Worm (Caenorhabditis elegans) whole organism, midembryonic: ENCODE results near the gene C14C10.5.

ENCODE experiments used
- T22C8.4 ChIP-seq: fragments of 200-800 bp; sonication (Bioruptor generic); IDR thresholded peaks from 2 replicates; pipeline ENCODE4 v1.3.6; 2022; ENCODE audit warnings: missing genetic modification characterization, missing compliant biosample characterization
- cog-1 ChIP-seq: sonication (generic microtip); optimal IDR thresholded peaks from 2 replicates; lab custom pipeline; 2016; ENCODE audit warnings: missing genetic modification characterization, missing compliant biosample characterization
- flt-1 ChIP-seq: fragments of 200-800 bp; sonication (Bioruptor generic); IDR thresholded peaks from 2 replicates; pipeline ENCODE4 v1.3.6; 2022; ENCODE audit warnings: missing genetic modification characterization, missing compliant biosample characterization
- klf-2 ChIP-seq: fragments of 200-800 bp; sonication (Bioruptor generic); conservative IDR thresholded peaks from 2 replicates; pipeline ENCODE4 v1.3.6; 2022; ENCODE audit warnings: missing genetic modification reagents, missing genetic modification characterization, missing compliant biosample characterization
- med-1 ChIP-seq: sonication (generic microtip); optimal IDR thresholded peaks from 2 replicates; lab custom pipeline; 2017; ENCODE audit warnings: missing genetic modification characterization, mild to moderate bottlenecking, missing compliant biosample characterization, antibody characterized with exemption, missing genetic modification reagents; ENCODE audit not compliant: insufficient read depth
- ref-1 ChIP-seq: fragments of 200-800 bp; sonication (Bioruptor generic); conservative IDR thresholded peaks from 2 replicates; pipeline ENCODE4 v1.3.6; 2022; ENCODE audit warnings: missing genetic modification reagents, missing genetic modification characterization, missing compliant biosample characterization
- tab-1 ChIP-seq: fragments of 200-800 bp; sonication (Bioruptor generic); IDR thresholded peaks from 2 replicates; pipeline ENCODE4 v1.3.6; 2022; ENCODE audit warnings: missing genetic modification characterization, missing compliant biosample characterization
- ztf-23 ChIP-seq: fragments of 200-800 bp; sonication (Bioruptor generic); IDR thresholded peaks from 2 replicates; pipeline ENCODE4 v1.3.6; 2022; ENCODE audit warnings: missing genetic modification reagents, missing genetic modification characterization, missing compliant biosample characterization
- ztf-29 ChIP-seq: fragments of 200-800 bp; sonication (Bioruptor generic); IDR thresholded peaks from 2 replicates; pipeline ENCODE4 v1.3.6; 2022; ENCODE audit warnings: missing genetic modification reagents, missing genetic modification characterization, missing compliant biosample characterization

C14C10.5 gene

ce11 chrV:12563187-12563586 lies 36.8 kb upstream of the C14C10.5 start, which contains the start of gene mrps-5:
mrps-5 (plus strand) TSS chrV:12563487.
- TF ChIP-seq T22C8.4 (GFP tag; lab: Robert Waterston, UW) (no peak), med-1 (GFP tag; lab: Kevin White, UChicago) (no peak), cog-1 (tag; lab: Kevin White, UChicago) (no peak), ztf-29 (GFP tag; lab: Robert Waterston, UW) (no peak), ztf-23 (no peak), ref-1 (GFP tag; lab: Robert Waterston, UW) (no peak), klf-2 (GFP tag; lab: Robert Waterston, UW) (no peak)

ce11 chrV:12564902-12565301 lies 35.1 kb upstream of the C14C10.5 start:
- TF ChIP-seq ref-1 (GFP tag; lab: Robert Waterston, UW) (no peak), ztf-23 (no peak), klf-2 (GFP tag; lab: Robert Waterston, UW) (no peak), T22C8.4 (GFP tag; lab: Robert Waterston, UW) (no peak), med-1 (GFP tag; lab: Kevin White, UChicago) (no peak), cog-1 (tag; lab: Kevin White, UChicago) (no peak)

ce11 chrV:12567312-12567711 lies 32.7 kb upstream of the C14C10.5 start:
- no peak for TF ChIP-seq ref-1 (GFP tag; lab: Robert Waterston, UW)
- TF ChIP-seq klf-2 (GFP tag; lab: Robert Waterston, UW): no peak
- no peak for TF ChIP-seq med-1 (GFP tag; lab: Kevin White, UChicago)
- TF ChIP-seq ztf-23: no peak
- TF ChIP-seq flt-1: no peak
- no peak for TF ChIP-seq cog-1 (tag; lab: Kevin White, UChicago)
- no peak for TF ChIP-seq T22C8.4 (GFP tag; lab: Robert Waterston, UW)
- no peak for TF ChIP-seq ztf-29 (GFP tag; lab: Robert Waterston, UW)
- TF ChIP-seq tab-1: no peak

ce11 chrV:12567850-12568249 lies 32.1 kb upstream of the C14C10.5 start, which contains the start of gene E02A10.4:
E02A10.4 (minus strand) TSS chrV:12567950.
- TF ChIP-seq tab-1: no peak
- TF ChIP-seq ztf-23: no peak

- TF ChIP-seq klf-2 (GFP tag; lab: Robert Waterston, UW) (no peak), tab-1 (no peak), ref-1 (GFP tag; lab: Robert Waterston, UW) (no peak), ztf-23 (no peak), flt-1 (no peak), cog-1 (tag; lab: Kevin White, UChicago) (no peak), T22C8.4 (GFP tag; lab: Robert Waterston, UW) (no peak), ztf-29 (GFP tag; lab: Robert Waterston, UW) (no peak), med-1 (GFP tag; lab: Kevin White, UChicago) (no peak)
Observed at ce11 chrV:12570271-12570670, 29.7 kb upstream of the C14C10.5 start.

- TF ChIP-seq tab-1 (no peak), flt-1 (no peak), T22C8.4 (GFP tag; lab: Robert Waterston, UW) (no peak), ztf-23 (no peak), klf-2 (GFP tag; lab: Robert Waterston, UW) (no peak), cog-1 (tag; lab: Kevin White, UChicago) (no peak), ref-1 (GFP tag; lab: Robert Waterston, UW) (no peak), med-1 (GFP tag; lab: Kevin White, UChicago) (no peak), ztf-29 (GFP tag; lab: Robert Waterston, UW) (no peak)
Observed at ce11 chrV:12575846-12576245, 24.1 kb upstream of the C14C10.5 start.

- TF ChIP-seq ztf-23: no peak
- no peak for TF ChIP-seq ref-1 (GFP tag; lab: Robert Waterston, UW)
- no peak for TF ChIP-seq klf-2 (GFP tag; lab: Robert Waterston, UW)
- TF ChIP-seq T22C8.4 (GFP tag; lab: Robert Waterston, UW): no peak
- TF ChIP-seq cog-1 (tag; lab: Kevin White, UChicago): no peak
- TF ChIP-seq tab-1: no peak
- no peak for TF ChIP-seq med-1 (GFP tag; lab: Kevin White, UChicago)
- TF ChIP-seq flt-1: no peak
- no peak for TF ChIP-seq ztf-29 (GFP tag; lab: Robert Waterston, UW)
Observed at ce11 chrV:12576495-12576947, 23.5 kb upstream of the C14C10.5 start, which contains the start of gene grl-23. grl-23 (minus strand) TSS chrV:12576897.

ce11 chrV:12579299-12579698 lies 20.7 kb upstream of the C14C10.5 start, which contains the start of gene E02A10.3:
E02A10.3 (plus strand) TSS chrV:12579599.
- TF ChIP-seq cog-1 (tag; lab: Kevin White, UChicago): no peak
- no peak for TF ChIP-seq flt-1
- TF ChIP-seq ztf-29 (GFP tag; lab: Robert Waterston, UW): no peak
- no peak for TF ChIP-seq ztf-23
- TF ChIP-seq ref-1 (GFP tag; lab: Robert Waterston, UW): no peak
- TF ChIP-seq med-1 (GFP tag; lab: Kevin White, UChicago): no peak
- no peak for TF ChIP-seq tab-1
- TF ChIP-seq klf-2 (GFP tag; lab: Robert Waterston, UW): no peak

- TF ChIP-seq tab-1: no peak
- no peak for TF ChIP-seq ztf-29 (GFP tag; lab: Robert Waterston, UW)
Observed at ce11 chrV:12583421-12583820, 16.6 kb upstream of the C14C10.5 start.

- no peak for TF ChIP-seq flt-1
- TF ChIP-seq klf-2 (GFP tag; lab: Robert Waterston, UW): no peak
- no peak for TF ChIP-seq tab-1
- TF ChIP-seq cog-1 (tag; lab: Kevin White, UChicago): no peak
- TF ChIP-seq ztf-29 (GFP tag; lab: Robert Waterston, UW): no peak
- no peak for TF ChIP-seq med-1 (GFP tag; lab: Kevin White, UChicago)
- TF ChIP-seq T22C8.4 (GFP tag; lab: Robert Waterston, UW): no peak
- TF ChIP-seq ztf-23: no peak
Observed at ce11 chrV:12584771-12585170, 15.2 kb upstream of the C14C10.5 start.
